Fruit fly (Drosophila melanogaster) whole organism, embryonic: Measurements from ENCODE around the gene CG31675.

Source experiments
- Ada2b ChIP-seq: fragments of 200-800 bp; sonication (Bioruptor generic); IDR thresholded peaks from 2 replicates; pipeline ENCODE4 v1.3.6; 2022; ENCODE audit warnings: missing biosample characterization, missing genetic modification characterization
- Awh ChIP-seq: fragments of 200-800 bp; sonication (Bioruptor generic); IDR thresholded peaks from 2 replicates; pipeline ENCODE4, ENCODE4 v1.3.6; 2022; ENCODE audit warnings: missing biosample characterization, missing genetic modification characterization
- CG10147 ChIP-seq: fragments of 200-800 bp; sonication (Bioruptor generic); optimal IDR thresholded peaks from 2 replicates; lab custom pipeline; 2019; ENCODE audit warnings: missing biosample characterization, mild to moderate bottlenecking, missing genetic modification characterization, moderate library complexity
- CG11085 ChIP-seq: fragments of 200-800 bp; sonication (Bioruptor generic); IDR thresholded peaks from 2 replicates; pipeline ENCODE4 v1.3.6; 2022; ENCODE audit warnings: missing biosample characterization, missing genetic modification characterization
- CG11560 ChIP-seq: fragments of 200-800 bp; sonication (Bioruptor generic); IDR thresholded peaks from 3 replicates; pipeline ENCODE4 v1.3.6; 2022; ENCODE audit warnings: missing biosample characterization, missing genetic modification characterization
- CG12299 ChIP-seq: fragments of 200-800 bp; sonication (Bioruptor generic); optimal IDR thresholded peaks from 2 replicates; lab custom pipeline; 2018; ENCODE audit warnings: missing biosample characterization, mild to moderate bottlenecking, missing genetic modification characterization
- CG13624 ChIP-seq: fragments of 200-800 bp; sonication (Bioruptor generic); optimal IDR thresholded peaks from 2 replicates; lab custom pipeline; 2016; ENCODE audit warnings: missing biosample characterization, missing genetic modification characterization
- CG14667 ChIP-seq: fragments of 200-800 bp; sonication (Bioruptor generic); IDR thresholded peaks from 2 replicates; pipeline ENCODE4 v1.3.6; 2022; ENCODE audit warnings: missing biosample characterization, missing genetic modification characterization
- CG15011 ChIP-seq: fragments of 200-800 bp; sonication (Bioruptor generic); optimal IDR thresholded peaks from 3 replicates; lab custom pipeline; 2018; ENCODE audit warnings: missing biosample characterization, mild to moderate bottlenecking, missing genetic modification characterization
- CG18011 ChIP-seq: fragments of 200-800 bp; sonication (Bioruptor generic); optimal IDR thresholded peaks from 2 replicates; lab custom pipeline; 2017; ENCODE audit warnings: missing biosample characterization, missing genetic modification characterization, mild to moderate bottlenecking, moderate library complexity, missing genotype
- CG18476 ChIP-seq: fragments of 200-800 bp; sonication (Bioruptor generic); optimal IDR thresholded peaks from 2 replicates; lab custom pipeline; 2016; ENCODE audit warnings: missing biosample characterization, mild to moderate bottlenecking, missing genetic modification characterization
- CG18764 ChIP-seq: fragments of 200-800 bp; sonication (Bioruptor generic); optimal IDR thresholded peaks from 3 replicates; lab custom pipeline; 2016; ENCODE audit warnings: missing biosample characterization, missing genetic modification characterization
- CG2712 ChIP-seq: fragments of 200-800 bp; optimal IDR thresholded peaks from 3 replicates; lab custom pipeline; 2019; ENCODE audit warnings: missing biosample characterization, mild to moderate bottlenecking, missing genetic modification characterization, moderate library complexity
- CG30403 ChIP-seq: fragments of 200-800 bp; sonication (Bioruptor generic); optimal IDR thresholded peaks from 3 replicates; lab custom pipeline; 2016; ENCODE audit warnings: missing biosample characterization, missing genetic modification characterization
- CG30431 ChIP-seq: fragments of 200-800 bp; sonication (Bioruptor generic); optimal IDR thresholded peaks from 2 replicates; lab custom pipeline; 2017; ENCODE audit warnings: missing biosample characterization, missing genetic modification characterization
- CG4617 ChIP-seq: fragments of 200-800 bp; sonication (Bioruptor generic); optimal IDR thresholded peaks from 3 replicates; lab custom pipeline; 2016; ENCODE audit warnings: missing biosample characterization, missing genetic modification characterization, borderline replicate concordance
- CG6791 ChIP-seq: fragments of 200-800 bp; sonication (Bioruptor generic); IDR thresholded peaks from 3 replicates; pipeline ENCODE4 v1.3.6; 2022; ENCODE audit warnings: missing biosample characterization, missing genetic modification characterization; ENCODE audit not compliant: partially characterized antibody
- CG6813 ChIP-seq: fragments of 200-800 bp; sonication (Bioruptor generic); optimal IDR thresholded peaks from 2 replicates; lab custom pipeline; 2017; ENCODE audit warnings: missing biosample characterization, missing genetic modification characterization, mild to moderate bottlenecking, moderate library complexity, missing genetic modification reagents
- CG9727 ChIP-seq: fragments of 200-800 bp; sonication (Bioruptor generic); optimal IDR thresholded peaks from 3 replicates; lab custom pipeline; 2017; ENCODE audit warnings: missing biosample characterization, mild to moderate bottlenecking, missing genetic modification characterization
- D19A ChIP-seq: fragments of 200-800 bp; optimal IDR thresholded peaks from 3 replicates; lab custom pipeline; 2019; ENCODE audit warnings: missing biosample characterization, mild to moderate bottlenecking, missing genetic modification characterization, moderate library complexity
- Doc2 ChIP-seq: fragments of 200-800 bp; sonication (Bioruptor generic); IDR thresholded peaks from 2 replicates; pipeline ENCODE4 v1.3.6; 2022; ENCODE audit warnings: missing biosample characterization, missing genetic modification characterization
- ERR ChIP-seq: fragments of 200-800 bp; sonication (Bioruptor generic); optimal IDR thresholded peaks from 2 replicates; lab custom pipeline; 2016; ENCODE audit warnings: missing biosample characterization, missing genetic modification characterization
- Gug ChIP-seq: fragments of 200-800 bp; sonication (Bioruptor generic); IDR thresholded peaks from 4 replicates; pipeline ENCODE4 v1.3.6; 2022; ENCODE audit warnings: missing biosample characterization, missing genetic modification characterization
- HLHmδ ChIP-seq: fragments of 200-800 bp; sonication (Bioruptor generic); optimal IDR thresholded peaks from 2 replicates; lab custom pipeline; 2018; ENCODE audit warnings: missing biosample characterization, mild to moderate bottlenecking, missing genetic modification characterization, moderate library complexity
- Hr51 ChIP-seq, 2 experiments: fragments of 200-800 bp; sonication (Bioruptor generic); optimal IDR thresholded peaks; 2 replicates in 1 of 2; 3 replicates in 1 of 2; lab custom pipeline; 2016 to 2018; ENCODE audit warnings: missing biosample characterization in 2 of 2, missing genetic modification characterization in 2 of 2, mild to moderate bottlenecking in 1 of 2, moderate library complexity in 1 of 2
- Kr ChIP-seq: fragments of 200-800 bp; sonication (Bioruptor generic); optimal IDR thresholded peaks from 2 replicates; lab custom pipeline; 2017; ENCODE audit warnings: missing biosample characterization, mild to moderate bottlenecking, missing genetic modification characterization
- NC2β ChIP-seq: fragments of 200-800 bp; sonication (Bioruptor generic); optimal IDR thresholded peaks from 2 replicates; lab custom pipeline; 2016; ENCODE audit warnings: missing biosample characterization, missing genetic modification characterization
- Ravus ChIP-seq: fragments of 200-800 bp; sonication (Bioruptor generic); IDR thresholded peaks from 2 replicates; pipeline ENCODE4 v1.3.6; 2022; ENCODE audit warnings: missing biosample characterization, missing genetic modification characterization
- Spps ChIP-seq: fragments of 200-800 bp; sonication (Bioruptor generic); optimal IDR thresholded peaks from 2 replicates; lab custom pipeline; 2018; ENCODE audit warnings: missing biosample characterization, mild to moderate bottlenecking, missing genetic modification characterization
- Taf1 ChIP-seq: fragments of 200-800 bp; sonication (Bioruptor generic); IDR thresholded peaks from 2 replicates; pipeline ENCODE4 v1.3.6; 2022; ENCODE audit warnings: missing biosample characterization, missing genetic modification characterization
- Vsx1 ChIP-seq: fragments of 200-800 bp; sonication (Bioruptor generic); optimal IDR thresholded peaks from 2 replicates; lab custom pipeline; 2017; ENCODE audit warnings: missing biosample characterization, mild to moderate bottlenecking, missing genetic modification characterization, missing genetic modification reagents
- Xrp1 ChIP-seq: fragments of 200-800 bp; sonication (Bioruptor generic); IDR thresholded peaks from 2 replicates; pipeline ENCODE4 v1.3.6; 2022; ENCODE audit warnings: missing biosample characterization, missing genetic modification characterization
- bcd ChIP-seq: fragments of 200-800 bp; sonication (Bioruptor generic); optimal IDR thresholded peaks from 2 replicates; lab custom pipeline; 2017; ENCODE audit warnings: missing biosample characterization, mild to moderate bottlenecking, missing genetic modification characterization
- bowl ChIP-seq: fragments of 200-800 bp; sonication (Bioruptor generic); IDR thresholded peaks from 2 replicates; pipeline ENCODE4 v1.3.6; 2022; ENCODE audit warnings: missing biosample characterization, missing genetic modification characterization
- en ChIP-seq: fragments of 200-800 bp; sonication (Bioruptor generic); optimal IDR thresholded peaks from 2 replicates; lab custom pipeline; 2016; ENCODE audit warnings: missing biosample characterization, missing genetic modification characterization
- fru ChIP-seq: fragments of >200 bp; optimal IDR thresholded peaks from 2 replicates; lab custom pipeline; 2017
- gro ChIP-seq: fragments of 200-800 bp; sonication (Bioruptor generic); optimal IDR thresholded peaks from 2 replicates; lab custom pipeline; 2016; ENCODE audit warnings: missing biosample characterization, missing genetic modification characterization
- gsb ChIP-seq: fragments of 200-800 bp; sonication (Bioruptor generic); IDR thresholded peaks from 2 replicates; pipeline ENCODE4 v1.3.6; 2022; ENCODE audit warnings: missing biosample characterization, missing genetic modification characterization
- gsb-n ChIP-seq: fragments of 200-800 bp; sonication (Bioruptor generic); optimal IDR thresholded peaks from 3 replicates; lab custom pipeline; 2018; ENCODE audit warnings: missing biosample characterization, mild to moderate bottlenecking, missing genetic modification characterization
- knrl ChIP-seq: fragments of 200-800 bp; sonication (Bioruptor generic); IDR thresholded peaks from 3 replicates; pipeline ENCODE4 v1.3.6; 2022; ENCODE audit warnings: missing biosample characterization, missing genetic modification characterization; ENCODE audit not compliant: partially characterized antibody
- lmd ChIP-seq: fragments of 200-800 bp; sonication (Bioruptor generic); IDR thresholded peaks from 2 replicates; pipeline ENCODE4 v1.3.6; 2022; ENCODE audit warnings: missing biosample characterization, missing genetic modification characterization
- nerfin-2 ChIP-seq: fragments of 200-800 bp; sonication (Bioruptor generic); IDR thresholded peaks from 2 replicates; pipeline ENCODE4 v1.3.6; 2022; ENCODE audit warnings: missing biosample characterization, missing genetic modification characterization; ENCODE audit not compliant: partially characterized antibody
- onecut ChIP-seq: fragments of 200-800 bp; sonication (Bioruptor generic); IDR thresholded peaks from 2 replicates; pipeline ENCODE4 v1.3.6; 2022; ENCODE audit warnings: missing biosample characterization, missing genetic modification characterization
- rib ChIP-seq: fragments of 200-800 bp; sonication (Bioruptor generic); IDR thresholded peaks from 2 replicates; pipeline ENCODE4 v1.3.6; 2022; ENCODE audit warnings: missing biosample characterization, missing genetic modification characterization
- sens-2 ChIP-seq: fragments of 200-800 bp; sonication (Bioruptor generic); IDR thresholded peaks from 2 replicates; pipeline ENCODE4 v1.3.6; 2022; ENCODE audit warnings: missing biosample characterization, missing genetic modification characterization
- trh ChIP-seq: fragments of 200-800 bp; sonication (Bioruptor generic); optimal IDR thresholded peaks from 2 replicates; lab custom pipeline; 2016; ENCODE audit warnings: missing biosample characterization, missing genetic modification characterization
- ttk ChIP-seq: fragments of 200-800 bp; sonication (Bioruptor generic); IDR thresholded peaks from 2 replicates; pipeline ENCODE4 v2.1.2; 2022; ENCODE audit warnings: missing biosample characterization, missing genetic modification characterization
- twi ChIP-seq: fragments of 200-800 bp; optimal IDR thresholded peaks from 2 replicates; lab custom pipeline; 2019; ENCODE audit warnings: missing biosample characterization, mild to moderate bottlenecking, missing genetic modification characterization, moderate library complexity
- unc-4 ChIP-seq: fragments of 200-800 bp; sonication (Bioruptor generic); IDR thresholded peaks from 2 replicates; pipeline ENCODE4 v1.3.6; 2022; ENCODE audit warnings: missing biosample characterization, missing genetic modification characterization; ENCODE audit not compliant: partially characterized antibody
- zen2 ChIP-seq: fragments of 200-800 bp; sonication (Bioruptor generic); IDR thresholded peaks from 3 replicates; pipeline ENCODE4 v1.3.6; 2022; ENCODE audit warnings: missing biosample characterization, missing genetic modification characterization; ENCODE audit not compliant: partially characterized antibody

The CG31675 gene

DNA sequence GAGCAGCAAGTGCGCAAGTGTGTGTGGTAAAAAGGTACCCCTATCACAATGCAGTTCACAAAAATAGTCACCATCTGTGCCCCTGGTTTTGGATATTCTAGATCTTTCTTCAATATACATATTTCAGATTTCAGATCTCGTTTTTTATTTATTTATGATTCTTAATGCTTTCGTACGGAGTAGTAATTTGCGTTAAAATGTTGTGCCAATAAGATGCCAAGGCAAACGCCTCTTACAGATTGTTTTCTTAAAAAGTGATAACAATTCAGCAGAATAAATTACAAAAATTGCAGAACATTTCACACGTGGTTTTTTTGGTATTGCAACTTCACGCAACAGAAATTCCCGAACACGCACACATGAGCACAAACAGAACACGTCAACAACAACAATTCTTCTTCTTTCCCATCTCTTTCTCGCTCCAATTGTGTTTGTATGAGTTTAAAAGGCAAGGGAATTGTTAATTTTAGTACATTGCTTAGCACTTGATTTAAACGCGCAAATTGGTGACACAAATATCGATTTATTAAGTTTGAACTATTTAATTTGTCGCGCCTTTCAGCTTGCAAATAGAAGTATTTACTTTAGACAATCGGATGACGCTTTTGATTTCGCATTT, 50.6 kb downstream of the CG31675 start (continued):
- TF ChIP-seq bowl (GFP tag; lab: Robert Waterston, UW) (no peak), knrl (GFP tag; lab: Robert Waterston, UW) (no peak), zen2 (GFP tag; lab: Robert Waterston, UW) (no peak), HLHmδ (GFP tag; lab: Kevin White, UChicago) (no peak), CG6791 (no peak), CG18476 (no peak), ttk (GFP tag; lab: Robert Waterston, UW) (peak; percentile 58), CG6813 (no peak), CG12299 (tag; lab: Kevin White, UChicago) (peak; percentile 82), sens-2 (GFP tag; lab: Robert Waterston, UW) (peak; percentile 58; the same call in 1 of the 2 replicates), lmd (GFP tag; lab: Robert Waterston, UW) (peak; percentile 58), CG18764 (GFP tag; lab: Kevin White, UChicago) (no peak), NC2β (GFP tag; lab: Kevin White, UChicago) (peak; percentile 78), gsb (GFP tag; lab: Robert Waterston, UW) (no peak), CG9727 (GFP tag; lab: Kevin White, UChicago) (peak; percentile 75), Awh (GFP tag; lab: Robert Waterston, UW) (no peak; the same call in 1 of the 2 replicates), CG11085 (GFP tag; lab: Robert Waterston, UW) (no peak), CG15011 (GFP tag; lab: Kevin White, UChicago) (no peak), Kr (GFP tag; lab: Kevin White, UChicago) (peak; percentile 16), Vsx1 (GFP tag; lab: Kevin White, UChicago) (peak; percentile 54), gsb-n (tag; lab: Kevin White, UChicago) (peak; percentile 66), Hr51 (GFP tag; optimal IDR thresholded peaks at IDR 0.05; lab: Kevin White, UChicago) (peak; percentile 58 to 85), CG10147 (GFP tag; lab: Kevin White, UChicago) (peak; percentile 76), CG14667 (no peak), bcd (GFP tag; lab: Kevin White, UChicago) (no peak), unc-4 (GFP tag; lab: Robert Waterston, UW) (no peak), trh (GFP tag; lab: Kevin White, UChicago) (no peak), twi (tag; lab: Kevin White, UChicago) (peak; percentile 52), CG30431 (peak; percentile 60), Spps (tag; lab: Kevin White, UChicago) (no peak), Taf1 (GFP tag; lab: Robert Waterston, UW) (no peak), Xrp1 (GFP tag; lab: Robert Waterston, UW) (peak; percentile 38; the same call in 1 of the 2 replicates), CG4617 (GFP tag; lab: Kevin White, UChicago) (no peak), CG13624 (GFP tag; lab: Kevin White, UChicago) (peak; percentile 73), Ravus (GFP tag; lab: Robert Waterston, UW) (peak; percentile 7; the same call in 1 of the 2 replicates), ERR (peak; percentile 79), CG2712 (no peak), fru (lab: Kevin White, UChicago) (no peak), CG30403 (GFP tag; lab: Kevin White, UChicago) (peak; percentile 61), D19A (tag; lab: Kevin White, UChicago) (peak; percentile 81), Ada2b (GFP tag; lab: Robert Waterston, UW) (no peak), rib (GFP tag; lab: Robert Waterston, UW) (peak; percentile 60), CG18011 (GFP tag; lab: Kevin White, UChicago) (peak; percentile 12), Gug (GFP tag; lab: Robert Waterston, UW) (no peak), onecut (GFP tag; lab: Robert Waterston, UW) (no peak), en (GFP tag; lab: Kevin White, UChicago) (peak; percentile 61), CG11560 (tag; lab: Robert Waterston, UW) (no peak), nerfin-2 (no peak), gro (GFP tag; lab: Kevin White, UChicago) (peak; percentile 64), Doc2 (GFP tag; lab: Robert Waterston, UW) (no peak)
